Worm (Caenorhabditis elegans) whole organism, L1 larva: ENCODE data around the gene irk-1.

ENCODE experiments used
- C16A3.4 ChIP-seq: fragments of 150-350 bp; optimal IDR thresholded peaks from 2 replicates; lab custom pipeline; 2014; ENCODE audit warnings: missing biosample characterization, missing genetic modification characterization
- C34B4.2 ChIP-seq: sonication (generic microtip); optimal IDR thresholded peaks from 2 replicates; lab custom pipeline; 2017; ENCODE audit warnings: mild to moderate bottlenecking, missing genetic modification characterization, missing compliant biosample characterization
- Y116A8C.19 ChIP-seq: sonication (generic microtip); optimal IDR thresholded peaks from 2 replicates; lab custom pipeline; 2016; ENCODE audit warnings: missing compliant biosample characterization, missing genetic modification characterization, borderline replicate concordance
- aly-2 ChIP-seq: fragments of 150-350 bp; optimal IDR thresholded peaks from 2 replicates; lab custom pipeline; 2014; ENCODE audit warnings: missing biosample characterization, missing genetic modification characterization
- ces-1 ChIP-seq: fragments of 150-350 bp; optimal IDR thresholded peaks from 2 replicates; lab custom pipeline; 2014; ENCODE audit warnings: missing biosample characterization, missing genetic modification reagents, missing genetic modification characterization
- dsc-1 ChIP-seq: sonication (generic microtip); optimal IDR thresholded peaks from 2 replicates; lab custom pipeline; 2016; ENCODE audit warnings: mild to moderate bottlenecking, missing genetic modification characterization, missing compliant biosample characterization
- efl-1 ChIP-seq, 4 experiments: fragments of 150-350 bp; optimal IDR thresholded peaks in 3 of 4; peaks in 1 of 4; 1 replicate in 1 of 4; 2 replicates in 3 of 4; lab custom pipeline; 2014; ENCODE audit warnings: missing biosample characterization in 2 of 4, missing genetic modification characterization in 2 of 4, missing genetic modification reagents in 2 of 4
- efl-3 ChIP-seq: fragments of 200-800 bp; sonication (Bioruptor generic); optimal IDR thresholded peaks from 2 replicates; lab custom pipeline; 2018; ENCODE audit warnings: mild to moderate bottlenecking, missing genetic modification characterization, missing compliant biosample characterization
- egl-13 ChIP-seq: sonication (generic microtip); optimal IDR thresholded peaks from 2 replicates; lab custom pipeline; 2016; ENCODE audit warnings: missing genotype, missing genetic modification reagents, missing genetic modification characterization, missing compliant biosample characterization
- fos-1 ChIP-seq: fragments of 150-350 bp; optimal IDR thresholded peaks from 2 replicates; lab custom pipeline; 2014; ENCODE audit warnings: missing biosample characterization, missing genetic modification characterization
- hlh-17 ChIP-seq: fragments of 200-800 bp; sonication (Bioruptor generic); optimal IDR thresholded peaks from 2 replicates; lab custom pipeline; 2018; ENCODE audit warnings: missing genetic modification characterization, mild to moderate bottlenecking, missing compliant biosample characterization, moderate library complexity, borderline replicate concordance
- hlh-4 ChIP-seq: sonication (generic microtip); optimal IDR thresholded peaks from 2 replicates; lab custom pipeline; 2016; ENCODE audit warnings: mild to moderate bottlenecking, missing genetic modification characterization, missing compliant biosample characterization
- isw-1 ChIP-seq: fragments of 200-800 bp; sonication (Bioruptor generic); IDR thresholded peaks from 2 replicates; pipeline ENCODE4 v1.3.6; 2022; ENCODE audit warnings: missing genetic modification characterization, missing compliant biosample characterization
- jun-1 ChIP-seq: fragments of 150-350 bp; optimal IDR thresholded peaks from 2 replicates; lab custom pipeline; 2014; ENCODE audit warnings: missing biosample characterization, missing genetic modification reagents, missing genetic modification characterization
- lin-14 ChIP-seq: fragments of 200-800 bp; sonication (Bioruptor generic); optimal IDR thresholded peaks from 2 replicates; lab custom pipeline; 2018; ENCODE audit warnings: mild to moderate bottlenecking, missing genetic modification characterization, moderate library complexity, missing compliant biosample characterization
- lin-15B ChIP-seq: fragments of 150-350 bp; sonication (generic microtip); optimal IDR thresholded peaks from 3 replicates; lab custom pipeline; 2014; ENCODE audit warnings: missing biosample characterization, missing genetic modification characterization
- lin-35 ChIP-seq, 2 experiments: fragments of 150-350 bp; optimal IDR thresholded peaks; 2 replicates each; lab custom pipeline; 2014; ENCODE audit warnings: missing biosample characterization in 2 of 2, missing genetic modification characterization in 2 of 2, missing genetic modification reagents in 2 of 2
- lin-39 ChIP-seq: fragments of 150-350 bp; optimal IDR thresholded peaks from 2 replicates; lab custom pipeline; 2014; ENCODE audit warnings: missing biosample characterization, missing genetic modification reagents, missing genetic modification characterization
- lsy-2 ChIP-seq, 2 experiments: fragments of 150-350 bp; optimal IDR thresholded peaks; 2 replicates each; lab custom pipeline; 2014; ENCODE audit warnings: missing biosample characterization in 2 of 2, missing genetic modification characterization in 2 of 2
- mef-2 ChIP-seq: fragments of 150-350 bp; optimal IDR thresholded peaks from 2 replicates; lab custom pipeline; 2014; ENCODE audit warnings: missing biosample characterization, missing genetic modification characterization
- nhr-11 ChIP-seq: fragments of 150-350 bp; optimal IDR thresholded peaks from 2 replicates; lab custom pipeline; 2014; ENCODE audit warnings: missing biosample characterization, missing genetic modification characterization
- nhr-12 ChIP-seq: sonication (generic microtip); optimal IDR thresholded peaks from 2 replicates; lab custom pipeline; 2017; ENCODE audit warnings: missing biosample characterization, missing genetic modification characterization
- nhr-19 ChIP-seq: fragments of 200-800 bp; sonication (Bioruptor generic); conservative IDR thresholded peaks from 2 replicates; pipeline ENCODE4 v1.3.6; 2022; ENCODE audit warnings: missing genetic modification characterization, missing compliant biosample characterization
- nhr-237 ChIP-seq: fragments of 150-350 bp; optimal IDR thresholded peaks from 2 replicates; lab custom pipeline; 2014; ENCODE audit warnings: missing biosample characterization, missing genetic modification characterization
- nhr-71 ChIP-seq: sonication (generic microtip); optimal IDR thresholded peaks from 2 replicates; lab custom pipeline; 2016; ENCODE audit warnings: mild to moderate bottlenecking, missing genetic modification characterization, moderate library complexity, missing compliant biosample characterization
- nhr-76 ChIP-seq: sonication (generic microtip); optimal IDR thresholded peaks from 2 replicates; lab custom pipeline; 2017; ENCODE audit warnings: missing biosample characterization, missing genetic modification characterization
- nhr-90 ChIP-seq: sonication (generic microtip); optimal IDR thresholded peaks from 2 replicates; lab custom pipeline; 2016; ENCODE audit warnings: mild to moderate bottlenecking, missing genetic modification characterization, missing compliant biosample characterization; ENCODE audit not compliant: poor library complexity
- pag-3 ChIP-seq: sonication (generic microtip); optimal IDR thresholded peaks from 2 replicates; lab custom pipeline; 2017; ENCODE audit warnings: missing genetic modification characterization, mild to moderate bottlenecking, missing compliant biosample characterization, antibody characterized with exemption, borderline replicate concordance; ENCODE audit not compliant: insufficient read depth
- rnt-1 ChIP-seq: sonication (generic microtip); optimal IDR thresholded peaks from 2 replicates; lab custom pipeline; 2016; ENCODE audit warnings: mild to moderate bottlenecking, missing genetic modification characterization, moderate library complexity, missing compliant biosample characterization
- skn-1 ChIP-seq: fragments of 150-350 bp; optimal IDR thresholded peaks from 2 replicates; lab custom pipeline; 2014; ENCODE audit warnings: missing biosample characterization, missing genetic modification characterization
- snu-23 ChIP-seq: sonication (generic microtip); optimal IDR thresholded peaks from 2 replicates; lab custom pipeline; 2016; ENCODE audit warnings: missing genetic modification characterization, missing compliant biosample characterization
- sptf-1 ChIP-seq: fragments of 150-350 bp; optimal IDR thresholded peaks from 2 replicates; lab custom pipeline; 2014; ENCODE audit warnings: missing biosample characterization, missing genetic modification characterization
- tbx-2 ChIP-seq: sonication (generic microtip); optimal IDR thresholded peaks from 2 replicates; lab custom pipeline; 2016; ENCODE audit warnings: missing genetic modification characterization, missing compliant biosample characterization
- unc-30 ChIP-seq: sonication (generic microtip); optimal IDR thresholded peaks from 2 replicates; lab custom pipeline; 2017; ENCODE audit warnings: missing biosample characterization, missing genetic modification characterization
- unc-86 ChIP-seq: sonication (generic microtip); optimal IDR thresholded peaks from 2 replicates; lab custom pipeline; 2016; ENCODE audit warnings: missing genetic modification characterization, missing compliant biosample characterization
- unc-98 ChIP-seq: fragments of 200-800 bp; sonication (Bioruptor generic); IDR thresholded peaks from 2 replicates; pipeline ENCODE4 v1.3.6; 2022; ENCODE audit warnings: missing genetic modification characterization, missing compliant biosample characterization
- vab-15 ChIP-seq: sonication (generic microtip); optimal IDR thresholded peaks from 2 replicates; lab custom pipeline; 2017; ENCODE audit warnings: missing genotype, mild to moderate bottlenecking, missing genetic modification characterization, missing compliant biosample characterization
- zag-1 ChIP-seq: fragments of 150-350 bp; optimal IDR thresholded peaks from 2 replicates; lab custom pipeline; 2014; ENCODE audit warnings: missing biosample characterization, missing genetic modification characterization
- zip-4 ChIP-seq: fragments of 200-800 bp; sonication (Bioruptor generic); optimal IDR thresholded peaks from 2 replicates; lab custom pipeline; 2018; ENCODE audit warnings: mild to moderate bottlenecking, missing genetic modification characterization, moderate library complexity, missing compliant biosample characterization
- ztf-4 ChIP-seq: fragments of 150-350 bp; optimal IDR thresholded peaks from 2 replicates; lab custom pipeline; 2014; ENCODE audit warnings: missing biosample characterization, missing genetic modification characterization

irk-1 gene

DNA sequence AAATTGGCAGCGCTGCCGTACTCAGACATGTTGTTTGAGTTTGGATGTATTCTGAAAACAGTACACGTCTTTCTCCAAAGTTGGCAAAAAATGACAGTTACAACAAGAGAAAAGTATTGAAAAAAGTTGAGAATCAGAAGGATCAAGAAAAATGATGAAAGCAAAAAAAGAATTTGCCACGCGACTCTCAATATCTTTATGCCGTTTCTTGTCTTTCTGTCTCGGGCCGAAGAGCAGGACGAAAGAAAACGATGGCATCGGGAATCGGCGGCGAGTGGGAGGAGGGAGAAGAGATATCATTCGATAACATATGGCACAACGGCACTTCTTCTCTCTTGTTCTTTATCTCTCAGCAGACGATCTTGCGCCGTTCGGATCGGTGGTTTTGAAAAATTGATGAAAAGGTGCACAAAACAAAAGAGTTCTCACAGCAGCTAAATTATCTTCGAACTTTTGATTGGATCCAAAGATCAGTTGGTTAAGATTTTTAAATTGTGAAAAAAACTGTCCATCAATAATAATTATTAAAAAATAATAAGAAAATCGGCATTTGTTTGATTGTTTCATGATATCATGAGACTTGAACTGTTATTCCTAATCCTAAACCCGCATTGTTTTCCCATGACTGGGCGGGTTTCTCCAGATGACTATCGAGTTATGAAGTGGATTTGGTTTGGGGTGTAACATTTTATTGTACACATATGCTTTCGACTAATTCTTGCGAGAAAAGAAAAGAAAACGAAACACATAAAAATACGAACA, 45.5 kb upstream of the irk-1 start, which contains the start of gene gei-15:
TSS of gene gei-15 (minus strand) at position 51 of the 762 bp plus-strand sequence.
- TF ChIP-seq zag-1 (no peak), ces-1 (no peak), aly-2 (tag; lab: Kevin White, UChicago) (no peak), lin-15B (no peak), dsc-1 (tag; lab: Kevin White, UChicago) (peak; percentile 52), nhr-11 (tag; lab: Kevin White, UChicago) (no peak), rnt-1 (tag; lab: Kevin White, UChicago) (peak; percentile 52), nhr-71 (tag; lab: Kevin White, UChicago) (peak; percentile 22), lin-14 (GFP tag; lab: Kevin White, UChicago) (peak; percentile 52), C34B4.2 (tag; lab: Kevin White, UChicago) (no peak), snu-23 (GFP tag; lab: Kevin White, UChicago) (peak; percentile 23), efl-1 (optimal IDR thresholded peaks at IDR 0.05; lab: Kevin White, UChicago) (no peak), efl-1 (GFP tag; optimal IDR thresholded peaks at IDR 0.05 in 1 of 2; lab: Kevin White, UChicago) (no peak), pag-3 (tag; lab: Kevin White, UChicago) (peak; percentile 90)
- TF ChIP-seq, all 84 proteins: peak for 6

DNA sequence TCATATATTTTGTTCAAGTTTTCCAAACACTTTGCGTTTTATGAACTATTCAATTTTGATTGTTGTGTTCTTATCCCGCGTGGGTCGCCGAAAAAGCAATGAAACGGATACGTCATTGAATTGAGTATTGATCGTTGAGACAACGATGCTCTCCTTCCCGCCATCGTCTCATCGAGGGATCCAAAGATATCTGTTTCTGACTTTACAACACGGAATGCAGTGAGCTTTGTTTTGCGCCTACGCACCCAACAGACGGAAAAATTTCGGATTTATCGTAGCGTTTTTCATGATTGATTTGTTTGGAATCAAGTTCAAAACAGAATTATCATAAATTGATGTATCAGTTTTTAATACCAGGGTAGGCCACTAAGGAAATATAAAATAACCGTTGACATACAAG, 44.6 kb upstream of the irk-1 start:
- no peak for TF ChIP-seq lin-35 (GFP tag; optimal IDR thresholded peaks at IDR 0.05; lab: Kevin White, UChicago)
- TF ChIP-seq sptf-1 (tag; lab: Kevin White, UChicago), result no peak
- TF ChIP-seq tbx-2, result no peak
- no peak for TF ChIP-seq egl-13 (tag; lab: Kevin White, UChicago)
- 0 out of 2 replicates have a peak, but pooled peaks have one; percentile 10 for TF ChIP-seq nhr-19 (GFP tag; lab: Robert Waterston, UW)
- peak; percentile 62 for TF ChIP-seq dsc-1 (tag; lab: Kevin White, UChicago)
- no peak for TF ChIP-seq fos-1 (tag; lab: Kevin White, UChicago)
- TF ChIP-seq snu-23 (GFP tag; lab: Kevin White, UChicago), result no peak
- peak; percentile 50 for TF ChIP-seq nhr-71 (tag; lab: Kevin White, UChicago)
- TF ChIP-seq lin-14 (GFP tag; lab: Kevin White, UChicago), result peak; percentile 43
- no peak for TF ChIP-seq efl-1 (optimal IDR thresholded peaks at IDR 0.05; lab: Kevin White, UChicago)
- TF ChIP-seq efl-1 (GFP tag; optimal IDR thresholded peaks at IDR 0.05 in 1 of 2; lab: Kevin White, UChicago), result peak in 1 of 2 experiments; percentile 24
- TF ChIP-seq hlh-4 (tag; lab: Kevin White, UChicago), result no peak
- TF ChIP-seq rnt-1 (tag; lab: Kevin White, UChicago), result peak; percentile 66

- TF ChIP-seq unc-30 (tag; lab: Kevin White, UChicago), result no peak
- TF ChIP-seq Y116A8C.19 (tag; lab: Kevin White, UChicago), result no peak
- no peak for TF ChIP-seq unc-98 (GFP tag; lab: Robert Waterston, UW)
- TF ChIP-seq isw-1, result no peak
- TF ChIP-seq ztf-4 (tag; lab: Kevin White, UChicago), result no peak
- no peak for TF ChIP-seq nhr-237 (tag; lab: Kevin White, UChicago)
- TF ChIP-seq unc-86 (tag; lab: Kevin White, UChicago), result no peak
- TF ChIP-seq dsc-1 (tag; lab: Kevin White, UChicago), result no peak
- no peak for TF ChIP-seq hlh-4 (tag; lab: Kevin White, UChicago)
- TF ChIP-seq nhr-12 (tag; lab: Kevin White, UChicago), result no peak
- TF ChIP-seq fos-1 (tag; lab: Kevin White, UChicago), result no peak
Measured at ce11 chrX:6819633-6820032, 41.7 kb upstream of the irk-1 start.

DNA sequence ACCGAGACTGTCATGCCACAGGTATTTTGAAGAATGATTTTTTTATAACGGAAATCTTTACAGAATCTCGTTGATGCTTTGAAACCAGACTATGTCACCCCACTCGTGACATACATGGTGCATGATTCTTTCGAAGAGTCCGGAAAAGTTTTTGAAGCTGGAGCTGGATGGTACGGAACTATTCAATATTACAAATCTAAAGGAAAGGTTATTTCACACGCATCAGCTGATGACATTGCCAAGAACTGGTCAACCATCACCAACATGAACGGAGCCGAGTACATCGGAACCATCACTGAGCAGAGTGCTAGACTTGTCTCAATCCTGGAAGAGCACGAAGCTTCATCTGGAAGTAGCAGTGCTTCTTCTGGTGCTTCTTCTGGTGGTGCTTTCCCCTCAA, 41.2 kb upstream of the irk-1 start:
- TF ChIP-seq fos-1 (tag; lab: Kevin White, UChicago) (no peak), efl-1 (optimal IDR thresholded peaks at IDR 0.05; lab: Kevin White, UChicago) (no peak), efl-1 (GFP tag; optimal IDR thresholded peaks at IDR 0.05 in 1 of 2; lab: Kevin White, UChicago) (peak in 1 of 2 experiments; percentile 43)

- TF ChIP-seq lin-39 (tag; lab: Kevin White, UChicago) (no peak), zip-4 (no peak), vab-15 (tag; lab: Kevin White, UChicago) (no peak), efl-3 (no peak), snu-23 (GFP tag; lab: Kevin White, UChicago) (peak; percentile 21), nhr-76 (tag; lab: Kevin White, UChicago) (no peak), nhr-90 (tag; lab: Kevin White, UChicago) (no peak), egl-13 (tag; lab: Kevin White, UChicago) (no peak), nhr-71 (tag; lab: Kevin White, UChicago) (peak; percentile 6), skn-1 (no peak), hlh-17 (GFP tag; lab: Kevin White, UChicago) (no peak), efl-1 (optimal IDR thresholded peaks at IDR 0.05; lab: Kevin White, UChicago) (no peak), efl-1 (GFP tag; optimal IDR thresholded peaks at IDR 0.05 in 1 of 2; lab: Kevin White, UChicago) (peak in 1 of 2 experiments; percentile 17), lsy-2 (tag; optimal IDR thresholded peaks at IDR 0.05; lab: Kevin White, UChicago) (no peak), jun-1 (tag; lab: Kevin White, UChicago) (no peak), C16A3.4 (tag; lab: Kevin White, UChicago) (no peak), mef-2 (tag; lab: Kevin White, UChicago) (no peak), tbx-2 (no peak)
Measured at ce11 chrX:6818036-6818488, 40.1 kb upstream of the irk-1 start, which contains the start of gene dhs-28. dhs-28 (plus strand) TSS chrX:6818438.
